Fruit fly (Drosophila melanogaster) whole organism, embryonic: ENCODE measurements around the gene CG43439.
A peak's percentile ranks its signal among the peaks of the same experiment; 100 is the strongest.

Experiments
- ATbp ChIP-seq: fragments of 200-800 bp; sonication (Bioruptor generic); optimal IDR thresholded peaks from 2 replicates; lab custom pipeline; 2017; ENCODE audit warnings: missing biosample characterization, mild to moderate bottlenecking, missing genetic modification characterization, missing genetic modification reagents
- Abd-B ChIP-seq: fragments of 200-800 bp; sonication (Bioruptor generic); optimal IDR thresholded peaks from 2 replicates; lab custom pipeline; 2018; ENCODE audit warnings: missing biosample characterization, mild to moderate bottlenecking, missing genetic modification characterization, moderate library complexity
- C15 ChIP-seq: fragments of 200-800 bp; sonication (Bioruptor generic); IDR thresholded peaks from 3 replicates; pipeline ENCODE4 v1.3.6; 2022; ENCODE audit warnings: missing biosample characterization, missing genetic modification characterization
- CG10147 ChIP-seq: fragments of 200-800 bp; sonication (Bioruptor generic); optimal IDR thresholded peaks from 2 replicates; lab custom pipeline; 2019; ENCODE audit warnings: missing biosample characterization, mild to moderate bottlenecking, missing genetic modification characterization, moderate library complexity
- CG10366 ChIP-seq: fragments of 200-800 bp; sonication (Bioruptor generic); IDR thresholded peaks from 2 replicates; pipeline ENCODE4 v1.3.6; 2022; ENCODE audit warnings: missing biosample characterization, missing genetic modification characterization
- CG10431 ChIP-seq: fragments of 200-800 bp; sonication (Bioruptor generic); optimal IDR thresholded peaks from 3 replicates; lab custom pipeline; 2018; ENCODE audit warnings: missing biosample characterization, mild to moderate bottlenecking, missing genetic modification characterization
- CG11093 ChIP-seq: fragments of 200-800 bp; sonication (Bioruptor generic); IDR thresholded peaks from 3 replicates; pipeline ENCODE4 v1.3.6; 2022; ENCODE audit warnings: missing biosample characterization, missing genetic modification characterization
- CG15269 ChIP-seq: fragments of 200-800 bp; sonication (Bioruptor generic); optimal IDR thresholded peaks from 2 replicates; lab custom pipeline; 2018; ENCODE audit warnings: missing biosample characterization, mild to moderate bottlenecking, missing genetic modification characterization, moderate library complexity
- CG1529 ChIP-seq: fragments of 200-800 bp; sonication (Bioruptor generic); optimal IDR thresholded peaks from 3 replicates; lab custom pipeline; 2018; ENCODE audit warnings: missing biosample characterization, missing genetic modification characterization
- CG18764 ChIP-seq: fragments of 200-800 bp; sonication (Bioruptor generic); optimal IDR thresholded peaks from 3 replicates; lab custom pipeline; 2016; ENCODE audit warnings: missing biosample characterization, missing genetic modification characterization
- CG30431 ChIP-seq: fragments of 200-800 bp; sonication (Bioruptor generic); optimal IDR thresholded peaks from 2 replicates; lab custom pipeline; 2017; ENCODE audit warnings: missing biosample characterization, missing genetic modification characterization
- CG31224 ChIP-seq: fragments of 200-800 bp; sonication (Bioruptor generic); IDR thresholded peaks from 2 replicates; pipeline ENCODE4 v1.3.6; 2022; ENCODE audit warnings: missing biosample characterization, missing genetic modification characterization
- CG6689 ChIP-seq: fragments of 200-800 bp; sonication (Bioruptor generic); IDR thresholded peaks from 2 replicates; pipeline ENCODE4 v1.3.6; 2022; ENCODE audit warnings: missing biosample characterization, missing genetic modification characterization
- CG7745 ChIP-seq: fragments of 200-800 bp; sonication (Bioruptor generic); optimal IDR thresholded peaks from 2 replicates; lab custom pipeline; 2018; ENCODE audit warnings: missing biosample characterization, mild to moderate bottlenecking, missing genetic modification characterization, moderate library complexity
- CG7987 ChIP-seq: fragments of 200-800 bp; sonication (Bioruptor generic); optimal IDR thresholded peaks from 2 replicates; lab custom pipeline; 2018; ENCODE audit warnings: missing biosample characterization, mild to moderate bottlenecking, missing genetic modification characterization, moderate library complexity
- CG9727 ChIP-seq: fragments of 200-800 bp; sonication (Bioruptor generic); optimal IDR thresholded peaks from 3 replicates; lab custom pipeline; 2017; ENCODE audit warnings: missing biosample characterization, mild to moderate bottlenecking, missing genetic modification characterization
- CTCF ChIP-seq: fragments of 200-800 bp; sonication (Bioruptor generic); optimal IDR thresholded peaks from 2 replicates; lab custom pipeline; 2017; ENCODE audit warnings: missing biosample characterization, mild to moderate bottlenecking, missing genetic modification characterization, moderate library complexity
- Dip2 ChIP-seq: fragments of 200-800 bp; sonication (Bioruptor generic); IDR thresholded peaks from 2 replicates; pipeline ENCODE4 v1.3.6; 2022; ENCODE audit warnings: missing biosample characterization, missing genetic modification characterization
- Dp ChIP-seq: fragments of 200-800 bp; sonication (Bioruptor generic); optimal IDR thresholded peaks from 2 replicates; lab custom pipeline; 2018; ENCODE audit warnings: missing biosample characterization, mild to moderate bottlenecking, missing genetic modification characterization, moderate library complexity
- E2f2 ChIP-seq: fragments of 200-800 bp; sonication (Bioruptor generic); IDR thresholded peaks from 2 replicates; pipeline ENCODE4 v1.3.6; 2022; ENCODE audit warnings: missing biosample characterization, missing genetic modification characterization
- Hr39 ChIP-seq: fragments of >200 bp; optimal IDR thresholded peaks from 2 replicates; lab custom pipeline; 2017
- Hr78 ChIP-seq, 2 experiments: fragments of 200-800 bp in 1 of 2; fragments of >200 bp in 1 of 2; sonication (Bioruptor generic) in 1 of 2; optimal IDR thresholded peaks; 2 replicates each; lab custom pipeline; 2017 to 2019; ENCODE audit warnings: missing biosample characterization in 2 of 2, missing genetic modification characterization in 2 of 2, mild to moderate bottlenecking in 1 of 2, moderate library complexity in 1 of 2
- MBD-R2 ChIP-seq: fragments of 200-800 bp; sonication (Bioruptor generic); IDR thresholded peaks from 2 replicates; pipeline ENCODE4 v1.3.6; 2022; ENCODE audit warnings: missing biosample characterization, missing genetic modification characterization
- Nf-YB ChIP-seq: fragments of 200-800 bp; sonication (Bioruptor generic); optimal IDR thresholded peaks from 3 replicates; lab custom pipeline; 2019; ENCODE audit warnings: missing biosample characterization, mild to moderate bottlenecking, missing genetic modification characterization, moderate library complexity
- Oaz ChIP-seq: fragments of 200-800 bp; sonication (Bioruptor generic); IDR thresholded peaks from 2 replicates; pipeline ENCODE4 v1.3.6; 2022; ENCODE audit warnings: missing biosample characterization, missing genetic modification characterization
- Ptx1 ChIP-seq: fragments of 200-800 bp; sonication (Bioruptor generic); IDR thresholded peaks from 2 replicates; pipeline ENCODE4 v1.3.6; 2022; ENCODE audit warnings: missing biosample characterization, missing genetic modification characterization
- Scr ChIP-seq: fragments of 200-800 bp; sonication (Bioruptor generic); IDR thresholded peaks from 2 replicates; pipeline ENCODE4 v1.3.6; 2022; ENCODE audit warnings: missing biosample characterization, missing genetic modification characterization; ENCODE audit not compliant: partially characterized antibody
- al ChIP-seq: fragments of 200-800 bp; sonication (Bioruptor generic); IDR thresholded peaks from 2 replicates; pipeline ENCODE4 v1.3.6; 2022; ENCODE audit warnings: missing biosample characterization, missing genetic modification characterization
- bigmax ChIP-seq: fragments of 200-800 bp; sonication (Bioruptor generic); optimal IDR thresholded peaks from 2 replicates; lab custom pipeline; 2018; ENCODE audit warnings: missing biosample characterization, mild to moderate bottlenecking, missing genetic modification characterization
- caup ChIP-seq: fragments of 200-800 bp; sonication (Bioruptor generic); optimal IDR thresholded peaks from 3 replicates; lab custom pipeline; 2017; ENCODE audit warnings: missing biosample characterization, mild to moderate bottlenecking, missing genetic modification characterization, moderate library complexity; ENCODE audit not compliant: severe bottlenecking
- chinmo ChIP-seq: fragments of 200-800 bp; sonication (Bioruptor generic); IDR thresholded peaks from 4 replicates; pipeline ENCODE4 v1.3.6; 2022; ENCODE audit warnings: missing biosample characterization, missing genetic modification characterization; ENCODE audit not compliant: partially characterized antibody
- fd96Cb ChIP-seq: fragments of 200-800 bp; sonication (Bioruptor generic); optimal IDR thresholded peaks from 2 replicates; lab custom pipeline; 2018; ENCODE audit warnings: missing biosample characterization, mild to moderate bottlenecking, missing genetic modification characterization, moderate library complexity
- ftz-f1 ChIP-seq: fragments of 200-800 bp; sonication (Bioruptor generic); optimal IDR thresholded peaks from 2 replicates; lab custom pipeline; 2016; ENCODE audit warnings: missing biosample characterization, missing genetic modification characterization
- hb ChIP-seq: fragments of 200-800 bp; sonication (Bioruptor generic); IDR thresholded peaks from 3 replicates; pipeline ENCODE4 v1.3.6; 2022; ENCODE audit warnings: missing biosample characterization, missing genetic modification characterization; ENCODE audit not compliant: partially characterized antibody
- mirr ChIP-seq: fragments of 200-800 bp; sonication (Bioruptor generic); optimal IDR thresholded peaks from 3 replicates; lab custom pipeline; 2018; ENCODE audit warnings: missing biosample characterization, mild to moderate bottlenecking, missing genetic modification characterization
- p53 ChIP-seq: fragments of 200-800 bp; sonication (Bioruptor generic); optimal IDR thresholded peaks from 2 replicates; lab custom pipeline; 2016; ENCODE audit warnings: missing biosample characterization, missing genetic modification characterization
- pita ChIP-seq: fragments of 200-800 bp; sonication (Bioruptor generic); optimal IDR thresholded peaks from 2 replicates; lab custom pipeline; 2017; ENCODE audit warnings: missing biosample characterization, mild to moderate bottlenecking, missing genetic modification characterization
- prd ChIP-seq, 3 experiments: fragments of >200 bp in 2 of 3; fragments of 200-800 bp in 1 of 3; sonication (Bioruptor generic) in 1 of 3; optimal IDR thresholded peaks in 2 of 3; IDR thresholded peaks in 1 of 3; 2 replicates in 2 of 3; 3 replicates in 1 of 3; pipeline versions ENCODE4 v1.3.6 to Lab custom; 2017 to 2022; ENCODE audit warnings: missing biosample characterization in 1 of 3, missing genetic modification characterization in 1 of 3
- run ChIP-seq: fragments of 200-800 bp; sonication (Bioruptor generic); optimal IDR thresholded peaks from 3 replicates; lab custom pipeline; 2018; ENCODE audit warnings: missing biosample characterization, mild to moderate bottlenecking, missing genetic modification characterization
- ssp ChIP-seq: fragments of 200-800 bp; sonication (Bioruptor generic); IDR thresholded peaks from 2 replicates; pipeline ENCODE4 v1.3.6; 2022; ENCODE audit warnings: missing biosample characterization, missing genetic modification characterization
- tio ChIP-seq: fragments of 200-800 bp; sonication (Bioruptor generic); optimal IDR thresholded peaks from 2 replicates; lab custom pipeline; 2017; ENCODE audit warnings: missing biosample characterization, missing genetic modification characterization, inconsistent platforms
- usp ChIP-seq: fragments of >200 bp; optimal IDR thresholded peaks from 2 replicates; lab custom pipeline; 2017; ENCODE audit warnings: missing biosample characterization, missing genetic modification characterization
- vfl ChIP-seq: fragments of 200-800 bp; sonication (Bioruptor generic); optimal IDR thresholded peaks from 2 replicates; lab custom pipeline; 2016; ENCODE audit warnings: missing biosample characterization, missing genetic modification characterization
- vvl ChIP-seq: fragments of 200-800 bp; sonication (Bioruptor generic); IDR thresholded peaks from 2 replicates; pipeline ENCODE4 v1.3.6; 2022; ENCODE audit warnings: missing biosample characterization, missing genetic modification characterization

The CG43439 gene

dm6 chr3L:6996907-6997306, 12.5 kb upstream of the CG43439 start (continued):
- TF ChIP-seq ssp (GFP tag; lab: Robert Waterston, UW) (no peak), Nf-YB (GFP tag; lab: Kevin White, UChicago) (no peak), CG18764 (no peak), CG15269 (peak; percentile 26), Oaz (GFP tag; lab: Robert Waterston, UW) (no peak), CG10366 (GFP tag; lab: Robert Waterston, UW) (no peak), CG30431 (GFP tag; lab: Kevin White, UChicago) (no peak), mirr (GFP tag; lab: Kevin White, UChicago) (no peak), usp (GFP tag; lab: Kevin White, UChicago) (no peak), fd96Cb (tag; lab: Kevin White, UChicago) (peak; percentile 38), vvl (GFP tag; lab: Robert Waterston, UW) (peak; percentile 14; the same call in 1 of the 2 replicates), p53 (GFP tag; lab: Kevin White, UChicago) (no peak), CG10431 (GFP tag; lab: Kevin White, UChicago) (no peak), CG10147 (GFP tag; lab: Kevin White, UChicago) (no peak), ATbp (GFP tag; lab: Kevin White, UChicago) (no peak), Abd-B (no peak), prd (optimal IDR thresholded peaks at IDR 0.05; lab: Kevin White, UChicago) (no peak), prd (GFP tag; IDR thresholded peaks at IDR 0.05; lab: Robert Waterston, UW) (0 out of 3 replicates have a peak, but pooled peaks have one; percentile 33), CG7745 (tag; lab: Kevin White, UChicago) (no peak)
- TF ChIP-seq, all 482 proteins: peak for 50

- TF ChIP-seq CTCF (GFP tag; lab: Kevin White, UChicago), result peak; percentile 91
- no peak for TF ChIP-seq CG1529 (GFP tag; lab: Kevin White, UChicago)
- TF ChIP-seq CG9727, result no peak
- no peak for TF ChIP-seq caup (GFP tag; lab: Kevin White, UChicago)
- TF ChIP-seq CG31224, result no peak
- TF ChIP-seq vfl (GFP tag; lab: Kevin White, UChicago), result no peak
- TF ChIP-seq ftz-f1 (GFP tag; lab: Kevin White, UChicago), result no peak
- no peak for TF ChIP-seq Ptx1 (GFP tag; lab: Robert Waterston, UW)
- TF ChIP-seq CG11093 (GFP tag; lab: Robert Waterston, UW), result no peak
- TF ChIP-seq hb (GFP tag; lab: Robert Waterston, UW), result no peak
- peak; percentile 35; the same call in 1 of the 2 replicates for TF ChIP-seq E2f2
- TF ChIP-seq Hr78 (GFP tag; optimal IDR thresholded peaks at IDR 0.05; lab: Kevin White, UChicago), result no peak
- peak; percentile 81 for TF ChIP-seq Dip2
- no peak for TF ChIP-seq CG7987 (GFP tag; lab: Kevin White, UChicago)
- no peak for TF ChIP-seq CG6689 (GFP tag; lab: Robert Waterston, UW)
- no peak for TF ChIP-seq CG18764
- peak; percentile 34 for TF ChIP-seq pita
- TF ChIP-seq C15 (GFP tag; lab: Robert Waterston, UW), result no peak
- TF ChIP-seq MBD-R2 (GFP tag; lab: Robert Waterston, UW), result no peak
- no peak for TF ChIP-seq Scr
- TF ChIP-seq chinmo, result no peak
- TF ChIP-seq bigmax (GFP tag; lab: Kevin White, UChicago), result no peak
- TF ChIP-seq Dp, result peak; percentile 46
- TF ChIP-seq Hr39 (lab: Kevin White, UChicago), result no peak
- TF ChIP-seq run, result no peak
- TF ChIP-seq tio (GFP tag; lab: Kevin White, UChicago), result no peak
- no peak for TF ChIP-seq al (GFP tag; lab: Robert Waterston, UW)
These were observed 11.0 kb upstream of the CG43439 start for dm6 chr3L:6995364-6995749.
